Comparison of ENCODE assay signal across 1 fruit fly cellular context in the genomic region with DNA sequence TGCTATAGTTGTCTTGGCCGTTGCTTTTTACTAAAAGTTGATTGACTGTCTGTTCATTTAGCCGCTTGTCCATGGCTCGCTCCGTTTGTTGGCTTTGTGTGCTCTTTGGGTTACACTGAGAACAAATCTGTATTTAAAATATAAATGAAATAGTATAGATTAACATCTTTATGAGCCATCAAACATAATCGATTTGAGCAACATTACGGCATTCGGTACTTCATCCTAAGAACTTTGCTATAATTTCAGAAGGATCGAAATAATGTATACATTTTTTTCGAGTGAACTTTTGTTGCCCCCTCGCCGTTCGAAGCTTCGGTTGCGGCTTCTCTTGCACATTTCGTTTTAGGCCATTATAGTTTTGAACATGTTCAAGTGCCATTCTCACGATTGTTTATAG.
TF ChIP-seq lines count a peak whose summit lies in the region.

No protein-coding gene starts in this region.

TF ChIP-seq in whole organism, embryonic, 481 proteins besides CTCF, POLR2A, EP300 and RAD21 (continued from another document and continues in another):
- TF ChIP-seq kay (GFP tag; optimal IDR thresholded peaks at IDR 0.05; lab: Kevin White, UChicago) (no peak), CG8765 (GFP tag; IDR thresholded peaks at IDR 0.05; lab: Robert Waterston, UW) (0 out of 2 replicates have a peak, but pooled peaks have one; percentile 30), NC2α (GFP tag; optimal IDR thresholded peaks at IDR 0.05; lab: Kevin White, UChicago) (no peak), Deaf1 (tag; optimal IDR thresholded peaks at IDR 0.05; lab: Kevin White, UChicago) (no peak), CG15269 (tag; optimal IDR thresholded peaks at IDR 0.05; lab: Kevin White, UChicago) (peak; percentile 83), fd3F (GFP tag; optimal IDR thresholded peaks at IDR 0.05; lab: Kevin White, UChicago) (peak; percentile 9), CG7839 (tag; optimal IDR thresholded peaks at IDR 0.05; lab: Kevin White, UChicago) (peak; percentile 78), Camta (GFP tag; optimal IDR thresholded peaks at IDR 0.05; lab: Kevin White, UChicago) (peak; percentile 30), unc-4 (GFP tag; IDR thresholded peaks at IDR 0.05; lab: Robert Waterston, UW; ENCODE audit: partially characterized antibody) (no peak), scrt (GFP tag; optimal IDR thresholded peaks at IDR 0.05; lab: Kevin White, UChicago) (peak; percentile 53), CG18476 (GFP tag; optimal IDR thresholded peaks at IDR 0.05; lab: Kevin White, UChicago) (peak; percentile 43), ranshi (GFP tag; IDR thresholded peaks at IDR 0.05; lab: Robert Waterston, UW) (peak; percentile 43; the same call in 1 of the 2 replicates), GATAe (GFP tag; conservative IDR thresholded peaks at IDR 0.05; lab: Robert Waterston, UW) (no peak), ATbp (GFP tag; optimal IDR thresholded peaks at IDR 0.05; lab: Kevin White, UChicago) (peak; percentile 83), ash1 (GFP tag; optimal IDR thresholded peaks at IDR 0.05; lab: Kevin White, UChicago) (no peak), CG43689 (GFP tag; IDR thresholded peaks at IDR 0.05; lab: Robert Waterston, UW) (peak; percentile 61), CG8359 (GFP tag; optimal IDR thresholded peaks at IDR 0.05; lab: Kevin White, UChicago; ENCODE audit: borderline replicate concordance) (peak; percentile 36), CG18011 (GFP tag; optimal IDR thresholded peaks at IDR 0.05; lab: Kevin White, UChicago) (peak; percentile 15), cad (GFP tag; optimal IDR thresholded peaks at IDR 0.05; lab: Kevin White, UChicago) (no peak), CG13123 (GFP tag; optimal IDR thresholded peaks at IDR 0.05; lab: Kevin White, UChicago) (peak; percentile 32), Spps (tag; optimal IDR thresholded peaks at IDR 0.05; lab: Kevin White, UChicago) (peak; percentile 61), row (GFP tag; IDR thresholded peaks at IDR 0.05; lab: Robert Waterston, UW) (peak; percentile 69), CG3281 (GFP tag; optimal IDR thresholded peaks at IDR 0.05; lab: Kevin White, UChicago) (peak; percentile 27), Trl (optimal IDR thresholded peaks at IDR 0.05; lab: Kevin White, UChicago) (no peak), Trl (GFP tag; optimal IDR thresholded peaks at IDR 0.05; lab: Kevin White, UChicago) (peak; percentile 30), Xbp1 (GFP tag; optimal IDR thresholded peaks at IDR 0.05; lab: Kevin White, UChicago) (peak; percentile 70), chm (GFP tag; IDR thresholded peaks at IDR 0.05; lab: Robert Waterston, UW) (peak; percentile 79), CG12299 (tag; optimal IDR thresholded peaks at IDR 0.05; lab: Kevin White, UChicago) (peak; percentile 25), NfI (GFP tag; optimal IDR thresholded peaks at IDR 0.05; lab: Kevin White, UChicago) (peak; percentile 61), Ada2b (GFP tag; IDR thresholded peaks at IDR 0.05; lab: Robert Waterston, UW) (peak; percentile 66), zf30C (GFP tag; optimal IDR thresholded peaks at IDR 0.05; lab: Kevin White, UChicago) (no peak), gce (GFP tag; IDR thresholded peaks at IDR 0.05; lab: Robert Waterston, UW) (peak; percentile 58; the same call in 1 of the 3 replicates), jigr1 (GFP tag; IDR thresholded peaks at IDR 0.05; lab: Robert Waterston, UW) (no peak), dimm (GFP tag; IDR thresholded peaks at IDR 0.05; lab: Robert Waterston, UW) (peak; percentile 34; the same call in 1 of the 2 replicates), Blimp-1 (GFP tag; optimal IDR thresholded peaks at IDR 0.05; lab: Kevin White, UChicago) (peak; percentile 83), CG7271 (tag; optimal IDR thresholded peaks at IDR 0.05; lab: Kevin White, UChicago) (peak; percentile 13), esg (GFP tag; conservative IDR thresholded peaks at IDR 0.05; lab: Robert Waterston, UW) (peak; percentile 66), repo (GFP tag; optimal IDR thresholded peaks at IDR 0.05; lab: Kevin White, UChicago) (no peak), danr (GFP tag; IDR thresholded peaks at IDR 0.05; lab: Robert Waterston, UW) (peak; percentile 37; the same call in 1 of the 2 replicates), bab2 (GFP tag; optimal IDR thresholded peaks at IDR 0.05; lab: Kevin White, UChicago) (peak; percentile 33), Nf-YA (GFP tag; IDR thresholded peaks at IDR 0.05; lab: Robert Waterston, UW) (peak; percentile 54), gem (tag; optimal IDR thresholded peaks at IDR 0.05; lab: Kevin White, UChicago) (peak; percentile 87), CG3995 (GFP tag; optimal IDR thresholded peaks at IDR 0.05; lab: Kevin White, UChicago) (no peak), sd (tag; optimal IDR thresholded peaks at IDR 0.05; lab: Kevin White, UChicago) (peak; percentile 9), slbo (GFP tag; IDR thresholded peaks at IDR 0.05; lab: Robert Waterston, UW) (peak; percentile 34), CG18764 (GFP tag; optimal IDR thresholded peaks at IDR 0.05; lab: Kevin White, UChicago) (peak; percentile 35), CG2120 (GFP tag; optimal IDR thresholded peaks at IDR 0.05; lab: Kevin White, UChicago) (peak; percentile 5), disco-r (GFP tag; optimal IDR thresholded peaks at IDR 0.05; lab: Kevin White, UChicago) (no peak), nau (GFP tag; optimal IDR thresholded peaks at IDR 0.05; lab: Kevin White, UChicago) (peak; percentile 53), B-H1 (GFP tag; IDR thresholded peaks at IDR 0.05; lab: Robert Waterston, UW) (peak; percentile 59; the same call in 2 of the 3 replicates), Fer1 (GFP tag; optimal IDR thresholded peaks at IDR 0.05; lab: Kevin White, UChicago) (peak; percentile 60), CG14667 (GFP tag; IDR thresholded peaks at IDR 0.05; lab: Robert Waterston, UW) (peak; percentile 37), Nf-YC (tag; optimal IDR thresholded peaks at IDR 0.05; lab: Kevin White, UChicago) (peak; percentile 0), CG3407 (GFP tag; optimal IDR thresholded peaks at IDR 0.05; lab: Kevin White, UChicago) (peak; percentile 60), lilli (GFP tag; optimal IDR thresholded peaks at IDR 0.05; lab: Kevin White, UChicago) (peak; percentile 34), CG1233 (GFP tag; optimal IDR thresholded peaks at IDR 0.05; lab: Kevin White, UChicago) (peak; percentile 54), Dip3 (GFP tag; optimal IDR thresholded peaks at IDR 0.05; lab: Kevin White, UChicago) (peak; percentile 26), CG1024 (GFP tag; IDR thresholded peaks at IDR 0.05; lab: Robert Waterston, UW) (0 out of 2 replicates have a peak, but pooled peaks have one; percentile 40), ap (GFP tag; IDR thresholded peaks at IDR 0.05; lab: Robert Waterston, UW) (peak; percentile 53), Fer3 (tag; optimal IDR thresholded peaks at IDR 0.05; lab: Kevin White, UChicago) (peak; percentile 56), H2.0 (GFP tag; IDR thresholded peaks at IDR 0.05; lab: Robert Waterston, UW) (peak; percentile 69), CG30431 (GFP tag; optimal IDR thresholded peaks at IDR 0.05; lab: Kevin White, UChicago) (peak; percentile 59), ara (GFP tag; IDR thresholded peaks at IDR 0.05; lab: Robert Waterston, UW) (peak; percentile 51; the same call in 1 of the 2 replicates), CG11456 (GFP tag; IDR thresholded peaks at IDR 0.05; lab: Robert Waterston, UW) (peak; percentile 60; the same call in 1 of the 3 replicates), Hsf (GFP tag; optimal IDR thresholded peaks at IDR 0.05; lab: Kevin White, UChicago) (peak; percentile 43), zfh1 (GFP tag; IDR thresholded peaks at IDR 0.05; lab: Robert Waterston, UW) (peak; percentile 75), CG1602 (GFP tag; optimal IDR thresholded peaks at IDR 0.05; lab: Kevin White, UChicago) (peak; percentile 40), zen (tag; optimal IDR thresholded peaks at IDR 0.05; lab: Kevin White, UChicago) (peak; percentile 31), sob (GFP tag; IDR thresholded peaks at IDR 0.05; lab: Robert Waterston, UW) (no peak; the same call in 1 of the 2 replicates), sc (optimal IDR thresholded peaks at IDR 0.05; lab: Kevin White, UChicago) (no peak), sc (GFP tag; optimal IDR thresholded peaks at IDR 0.05; lab: Kevin White, UChicago) (peak; percentile 60), CG8478 (optimal IDR thresholded peaks at IDR 0.05; lab: Kevin White, UChicago) (no peak), ssp (GFP tag; IDR thresholded peaks at IDR 0.05; lab: Robert Waterston, UW) (peak; percentile 26; the same call in 1 of the 2 replicates), Eip74EF (GFP tag; optimal IDR thresholded peaks at IDR 0.05; lab: Kevin White, UChicago) (peak in 1 of 2 experiments; percentile 71), Aef1 (GFP tag; IDR thresholded peaks at IDR 0.05; lab: Robert Waterston, UW) (peak; percentile 35; the same call in 2 of the 3 replicates), corto (GFP tag; optimal IDR thresholded peaks at IDR 0.05; lab: Kevin White, UChicago) (peak; percentile 22), CG4707 (GFP tag; optimal IDR thresholded peaks at IDR 0.05; lab: Kevin White, UChicago) (peak; percentile 71), hb (GFP tag; IDR thresholded peaks at IDR 0.05; lab: Robert Waterston, UW; ENCODE audit: partially characterized antibody) (no peak), CG11560 (tag; IDR thresholded peaks at IDR 0.05; lab: Robert Waterston, UW) (no peak), croc (GFP tag; conservative IDR thresholded peaks at IDR 0.05; lab: Robert Waterston, UW) (peak; percentile 51; the same call in 2 of the 3 replicates), Dek (tag; optimal IDR thresholded peaks at IDR 0.05; lab: Kevin White, UChicago) (peak; percentile 60), CG17802 (tag; optimal IDR thresholded peaks at IDR 0.05; lab: Kevin White, UChicago) (peak; percentile 43), phol (tag; optimal IDR thresholded peaks at IDR 0.05; lab: Kevin White, UChicago) (peak; percentile 80), Chrac-16 (GFP tag; optimal IDR thresholded peaks at IDR 0.05; lab: Kevin White, UChicago) (peak; percentile 23), CG18599 (GFP tag; optimal IDR thresholded peaks at IDR 0.05; lab: Kevin White, UChicago) (peak; percentile 50), CG2678 (tag; optimal IDR thresholded peaks at IDR 0.05; lab: Kevin White, UChicago) (peak; percentile 79), unpg (GFP tag; optimal IDR thresholded peaks at IDR 0.05; lab: Kevin White, UChicago) (peak; percentile 88), HLHmδ (GFP tag; optimal IDR thresholded peaks at IDR 0.05; lab: Kevin White, UChicago) (no peak), Mrtf (GFP tag; IDR thresholded peaks at IDR 0.05; lab: Robert Waterston, UW) (peak; percentile 65; the same call in 2 of the 3 replicates), CG9932 (GFP tag; IDR thresholded peaks at IDR 0.05; lab: Robert Waterston, UW) (no peak), Asciz (GFP tag; optimal IDR thresholded peaks at IDR 0.05; lab: Kevin White, UChicago) (peak; percentile 66), CHES-1-like (GFP tag; optimal IDR thresholded peaks at IDR 0.05; lab: Kevin White, UChicago) (no peak), CG2202 (tag; optimal IDR thresholded peaks at IDR 0.05; lab: Kevin White, UChicago) (peak; percentile 59), vvl (GFP tag; IDR thresholded peaks at IDR 0.05; lab: Robert Waterston, UW) (peak; percentile 82), CG7556 (GFP tag; optimal IDR thresholded peaks at IDR 0.05; lab: Kevin White, UChicago) (peak; percentile 63), Drgx (GFP tag; IDR thresholded peaks at IDR 0.05; lab: Robert Waterston, UW) (peak; percentile 92), Optix (GFP tag; IDR thresholded peaks at IDR 0.05; lab: Robert Waterston, UW) (peak; percentile 66; the same call in 2 of the 3 replicates), fd96Cb (tag; optimal IDR thresholded peaks at IDR 0.05; lab: Kevin White, UChicago) (peak; percentile 82), CG8089 (GFP tag; optimal IDR thresholded peaks at IDR 0.05; lab: Kevin White, UChicago) (no peak), CrebB (tag; optimal IDR thresholded peaks at IDR 0.05; lab: Kevin White, UChicago) (peak; percentile 21), Hr78 (GFP tag; optimal IDR thresholded peaks at IDR 0.05; lab: Kevin White, UChicago) (peak in 1 of 2 experiments; percentile 36), Hr3 (GFP tag; optimal IDR thresholded peaks at IDR 0.05; lab: Kevin White, UChicago) (peak; percentile 67), CG7745 (tag; optimal IDR thresholded peaks at IDR 0.05; lab: Kevin White, UChicago) (no peak), dmrt99B (tag; optimal IDR thresholded peaks at IDR 0.05; lab: Kevin White, UChicago) (peak; percentile 85), CG16863 (GFP tag; optimal IDR thresholded peaks at IDR 0.05; lab: Kevin White, UChicago) (peak; percentile 46), CG10274 (GFP tag; optimal IDR thresholded peaks at IDR 0.05; lab: Kevin White, UChicago) (peak; percentile 28), CG2889 (GFP tag; IDR thresholded peaks at IDR 0.05; lab: Robert Waterston, UW) (peak; percentile 28; the same call in 1 of the 3 replicates), Side (GFP tag; optimal IDR thresholded peaks at IDR 0.05; lab: Kevin White, UChicago) (no peak), NK7.1 (GFP tag; optimal IDR thresholded peaks at IDR 0.05; lab: Kevin White, UChicago) (peak; percentile 14), ab (GFP tag; optimal IDR thresholded peaks at IDR 0.05; lab: Kevin White, UChicago) (no peak), CG5180 (GFP tag; optimal IDR thresholded peaks at IDR 0.05; lab: Kevin White, UChicago) (peak; percentile 58), lov (optimal IDR thresholded peaks at IDR 0.05; lab: Kevin White, UChicago) (no peak), lov (GFP tag; IDR thresholded peaks at IDR 0.05; lab: Robert Waterston, UW) (peak; percentile 76; the same call in 2 of the 3 replicates), BtbVII (GFP tag; optimal IDR thresholded peaks at IDR 0.05; lab: Kevin White, UChicago) (peak; percentile 61), dysf (GFP tag; IDR thresholded peaks at IDR 0.05; lab: Robert Waterston, UW) (peak; percentile 76), pum (GFP tag; optimal IDR thresholded peaks at IDR 0.05; lab: Kevin White, UChicago) (peak; percentile 27), gsb-n (tag; optimal IDR thresholded peaks at IDR 0.05; lab: Kevin White, UChicago) (peak; percentile 71), ttk (GFP tag; IDR thresholded peaks at IDR 0.05; lab: Robert Waterston, UW) (peak; percentile 54), mam (GFP tag; optimal IDR thresholded peaks at IDR 0.05; lab: Kevin White, UChicago) (peak; percentile 8), Sry-β (GFP tag; optimal IDR thresholded peaks at IDR 0.05; lab: Kevin White, UChicago) (no peak), Ptx1 (GFP tag; IDR thresholded peaks at IDR 0.05; lab: Robert Waterston, UW) (peak; percentile 78), CG2875 (GFP tag; optimal IDR thresholded peaks at IDR 0.05; lab: Kevin White, UChicago) (peak; percentile 63), CG32772 (GFP tag; IDR thresholded peaks at IDR 0.05; lab: Robert Waterston, UW) (peak; percentile 62; the same call in 1 of the 2 replicates), NC2β (GFP tag; optimal IDR thresholded peaks at IDR 0.05; lab: Kevin White, UChicago) (peak; percentile 10), seq (GFP tag; IDR thresholded peaks at IDR 0.05; lab: Robert Waterston, UW) (peak; percentile 60)
